Worm (Caenorhabditis elegans) whole organism, young adult: ENCODE results near the gene srh-46.

Source experiments
- C06A6.2 ChIP-seq: fragments of 200-800 bp; sonication (Bioruptor generic); conservative IDR thresholded peaks from 2 replicates; pipeline ENCODE4 v1.3.6; 2022; ENCODE audit warnings: missing genetic modification characterization, missing compliant biosample characterization
- C17E4.6 ChIP-seq: fragments of 200-800 bp; sonication (Bioruptor generic); IDR thresholded peaks from 2 replicates; pipeline ENCODE4 v1.3.6; 2022; ENCODE audit warnings: missing genetic modification reagents, missing genetic modification characterization, missing compliant biosample characterization
- F49E8.2 ChIP-seq: sonication (generic microtip); optimal IDR thresholded peaks from 3 replicates; lab custom pipeline; 2017; ENCODE audit warnings: missing genetic modification characterization, mild to moderate bottlenecking, missing compliant biosample characterization, antibody characterized with exemption, moderate library complexity; ENCODE audit not compliant: insufficient read depth
- F57C9.4 ChIP-seq: sonication (generic microtip); optimal IDR thresholded peaks from 2 replicates; lab custom pipeline; 2017; ENCODE audit warnings: mild to moderate bottlenecking, missing genetic modification characterization, missing compliant biosample characterization
- K12H6.12 ChIP-seq: fragments of 200-800 bp; sonication (Bioruptor generic); optimal IDR thresholded peaks from 2 replicates; lab custom pipeline; 2018; ENCODE audit warnings: mild to moderate bottlenecking, missing genetic modification characterization, missing compliant biosample characterization
- T07F8.4 ChIP-seq: sonication (generic microtip); optimal IDR thresholded peaks from 2 replicates; lab custom pipeline; 2016; ENCODE audit warnings: mild to moderate bottlenecking, missing genetic modification characterization, moderate library complexity, missing compliant biosample characterization
- Y79H2A.3 ChIP-seq: fragments of 200-800 bp; sonication (Bioruptor generic); conservative IDR thresholded peaks from 2 replicates; pipeline ENCODE4 v1.3.6; 2022; ENCODE audit warnings: missing genetic modification reagents, missing genetic modification characterization, missing compliant biosample characterization
- aptf-2 ChIP-seq: fragments of 200-800 bp; sonication (Bioruptor generic); conservative IDR thresholded peaks from 2 replicates; pipeline ENCODE4 v1.3.6; 2022; ENCODE audit warnings: missing genetic modification reagents, missing genetic modification characterization, missing compliant biosample characterization
- athp-1 ChIP-seq: sonication (generic microtip); optimal IDR thresholded peaks from 2 replicates; lab custom pipeline; 2017; ENCODE audit warnings: mild to moderate bottlenecking, missing genetic modification characterization, missing compliant biosample characterization
- attf-3 ChIP-seq: fragments of 200-800 bp; sonication (Bioruptor generic); conservative IDR thresholded peaks from 2 replicates; pipeline ENCODE4 v1.3.6; 2022; ENCODE audit warnings: missing genetic modification reagents, missing genetic modification characterization, missing compliant biosample characterization
- attf-6 ChIP-seq: fragments of 200-800 bp; sonication (Bioruptor generic); IDR thresholded peaks from 2 replicates; pipeline ENCODE4 v1.3.6; 2022; ENCODE audit warnings: missing genetic modification reagents, missing genetic modification characterization, missing compliant biosample characterization
- ccch-3 ChIP-seq: fragments of 200-800 bp; sonication (Bioruptor generic); optimal IDR thresholded peaks from 2 replicates; lab custom pipeline; 2018; ENCODE audit warnings: mild to moderate bottlenecking, missing genetic modification characterization, missing compliant biosample characterization
- chd-7 ChIP-seq: sonication (generic microtip); optimal IDR thresholded peaks from 2 replicates; lab custom pipeline; 2016; ENCODE audit warnings: mild to moderate bottlenecking, missing genetic modification characterization, moderate library complexity, missing compliant biosample characterization
- die-1 ChIP-seq: sonication (generic microtip); optimal IDR thresholded peaks from 2 replicates; lab custom pipeline; 2016; ENCODE audit warnings: missing genotype, mild to moderate bottlenecking, missing genetic modification characterization, missing compliant biosample characterization
- ets-4 ChIP-seq: fragments of 200-800 bp; sonication (Bioruptor generic); optimal IDR thresholded peaks from 2 replicates; lab custom pipeline; 2018; ENCODE audit warnings: mild to moderate bottlenecking, missing genetic modification characterization, missing compliant biosample characterization
- gei-17 ChIP-seq: fragments of 200-800 bp; sonication (Bioruptor generic); optimal IDR thresholded peaks from 2 replicates; lab custom pipeline; 2018; ENCODE audit warnings: mild to moderate bottlenecking, missing genetic modification characterization, missing compliant biosample characterization
- hmg-20 ChIP-seq: fragments of 200-800 bp; sonication (Bioruptor generic); IDR thresholded peaks from 2 replicates; pipeline ENCODE4 v1.3.6; 2022; ENCODE audit warnings: missing genetic modification reagents, missing genetic modification characterization, missing compliant biosample characterization
- hrde-1 ChIP-seq: sonication (generic microtip); optimal IDR thresholded peaks from 2 replicates; lab custom pipeline; 2016; ENCODE audit warnings: missing genetic modification characterization, mild to moderate bottlenecking, missing compliant biosample characterization, moderate library complexity, missing genotype, missing genetic modification reagents, borderline replicate concordance
- let-607 ChIP-seq, 2 experiments: fragments of 200-800 bp in 1 of 2; sonication (Bioruptor generic) in 1 of 2; sonication (generic microtip) in 1 of 2; optimal IDR thresholded peaks; 2 replicates each; lab custom pipeline; 2016 to 2018; ENCODE audit warnings: mild to moderate bottlenecking in 2 of 2, missing compliant biosample characterization in 2 of 2, missing genetic modification characterization in 2 of 2, moderate library complexity in 2 of 2, missing genotype in 1 of 2
- lin-54 ChIP-seq: fragments of 200-800 bp; sonication (Bioruptor generic); optimal IDR thresholded peaks from 2 replicates; lab custom pipeline; 2018; ENCODE audit warnings: mild to moderate bottlenecking, missing genetic modification characterization, missing compliant biosample characterization
- lsy-27 ChIP-seq: sonication (generic microtip); optimal IDR thresholded peaks from 2 replicates; lab custom pipeline; 2017; ENCODE audit warnings: missing genetic modification characterization, mild to moderate bottlenecking, missing compliant biosample characterization, antibody characterized with exemption, missing genotype, borderline replicate concordance; ENCODE audit not compliant: insufficient read depth
- madf-3 ChIP-seq: fragments of 200-800 bp; sonication (Bioruptor generic); IDR thresholded peaks from 2 replicates; pipeline ENCODE4 v1.3.6; 2022; ENCODE audit warnings: missing genetic modification reagents, missing genetic modification characterization, missing compliant biosample characterization
- madf-8 ChIP-seq: fragments of 200-800 bp; sonication (Bioruptor generic); conservative IDR thresholded peaks from 2 replicates; pipeline ENCODE4 v1.3.6; 2022; ENCODE audit warnings: missing genetic modification reagents, missing genetic modification characterization, missing compliant biosample characterization
- mes-4 ChIP-seq: sonication (generic microtip); optimal IDR thresholded peaks from 2 replicates; lab custom pipeline; 2016; ENCODE audit warnings: missing genotype, missing genetic modification characterization, missing compliant biosample characterization
- nhr-120 ChIP-seq: fragments of 200-800 bp; sonication (Bioruptor generic); IDR thresholded peaks from 2 replicates; pipeline ENCODE4 v1.3.6; 2022; ENCODE audit warnings: missing genetic modification characterization, missing compliant biosample characterization
- nhr-80 ChIP-seq: sonication (generic microtip); optimal IDR thresholded peaks from 2 replicates; lab custom pipeline; 2016; ENCODE audit warnings: missing genetic modification characterization, missing compliant biosample characterization
- pha-4 ChIP-seq: fragments of 150-350 bp; sonication (generic microtip); optimal IDR thresholded peaks from 2 replicates; lab custom pipeline; 2014; ENCODE audit warnings: missing biosample characterization, missing genetic modification reagents, missing genetic modification characterization
- rcor-1 ChIP-seq: fragments of 200-800 bp; sonication (Bioruptor generic); IDR thresholded peaks from 2 replicates; pipeline ENCODE4 v1.3.6; 2022; ENCODE audit warnings: missing genetic modification reagents, missing genetic modification characterization, missing compliant biosample characterization
- repo-1 ChIP-seq: sonication (generic microtip); optimal IDR thresholded peaks from 2 replicates; lab custom pipeline; 2017; ENCODE audit warnings: mild to moderate bottlenecking, missing genetic modification characterization, missing compliant biosample characterization
- snpc-1.1 ChIP-seq: sonication (generic microtip); optimal IDR thresholded peaks from 2 replicates; lab custom pipeline; 2017; ENCODE audit warnings: missing genetic modification characterization, mild to moderate bottlenecking, missing compliant biosample characterization, antibody characterized with exemption, moderate library complexity, missing genotype, missing genetic modification reagents; ENCODE audit not compliant: insufficient read depth
- snpc-1.3 ChIP-seq: sonication (generic microtip); optimal IDR thresholded peaks from 2 replicates; lab custom pipeline; 2017; ENCODE audit warnings: missing genetic modification characterization, mild to moderate bottlenecking, missing compliant biosample characterization, antibody characterized with exemption, moderate library complexity, missing genotype, missing genetic modification reagents; ENCODE audit not compliant: insufficient read depth
- somi-1 ChIP-seq: fragments of 200-800 bp; sonication (Bioruptor generic); optimal IDR thresholded peaks from 2 replicates; lab custom pipeline; 2018; ENCODE audit warnings: mild to moderate bottlenecking, missing genetic modification characterization, missing compliant biosample characterization

Gene srh-46

ce11 chrV:11312904-11313303 is 10.2 kb upstream of the srh-46 start:
- no peak for TF ChIP-seq athp-1 (tag; lab: Kevin White, UChicago)
- no peak for TF ChIP-seq Y79H2A.3 (GFP tag; lab: Robert Waterston, UW)
- TF ChIP-seq madf-3 (GFP tag; lab: Robert Waterston, UW) = no peak
- TF ChIP-seq somi-1 = no peak
- TF ChIP-seq madf-8 (GFP tag; lab: Robert Waterston, UW) = no peak
- no peak for TF ChIP-seq C17E4.6

DNA sequence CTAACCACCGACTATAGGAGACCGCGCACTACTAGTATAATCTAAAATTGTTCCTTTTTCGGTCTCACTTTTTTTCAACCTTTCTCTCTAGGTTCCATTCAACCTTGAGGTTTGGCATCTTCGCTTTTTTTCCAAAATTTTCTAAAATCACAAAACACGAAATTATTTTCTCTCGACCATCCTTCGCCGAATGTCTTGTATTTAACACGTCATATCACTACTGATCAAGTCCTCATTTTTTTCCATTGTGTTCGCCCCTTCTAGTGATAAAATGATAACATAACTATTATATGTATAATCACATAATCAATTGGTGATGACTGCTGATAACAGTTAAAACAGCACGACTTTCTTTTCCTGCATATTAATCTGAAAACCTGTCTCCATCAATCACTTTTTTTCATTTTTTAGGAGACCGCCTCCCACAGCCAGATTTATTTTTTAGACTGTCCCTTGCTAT is 8.4 kb upstream of the srh-46 start, which contains the start of gene T03F7.7:
T03F7.7 (plus strand) TSS at position 410 of the 460 bp plus-strand sequence.
- TF ChIP-seq gei-17 (GFP tag; lab: Kevin White, UChicago) (no peak), nhr-80 (tag; lab: Kevin White, UChicago) (peak; percentile 92)

DNA sequence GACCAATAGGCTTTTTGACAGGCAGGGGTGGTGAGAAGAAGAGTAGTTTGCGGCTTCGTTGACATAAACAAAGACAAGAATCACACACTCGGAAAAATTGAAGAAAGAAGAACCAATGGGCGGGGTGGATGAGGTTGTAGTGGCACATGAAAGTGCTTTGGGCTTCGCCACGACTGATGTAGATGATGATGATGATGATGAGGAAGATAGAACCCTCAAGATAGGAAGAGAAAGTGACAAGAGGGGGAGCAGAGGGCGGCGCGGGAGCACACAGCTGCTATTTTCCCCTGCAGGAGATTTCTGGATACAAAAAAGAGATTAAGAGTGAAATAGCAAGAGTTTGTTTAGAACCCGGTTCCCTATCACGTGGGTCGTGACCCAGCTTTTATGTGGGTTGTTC is 6.2 kb upstream of the srh-46 start:
- TF ChIP-seq mes-4 (tag; lab: Kevin White, UChicago) (no peak), die-1 (tag; lab: Kevin White, UChicago) (no peak), chd-7 (tag; lab: Kevin White, UChicago) (no peak), F57C9.4 (tag; lab: Kevin White, UChicago) (no peak), pha-4 (tag; lab: Kevin White, UChicago) (no peak), K12H6.12 (peak; percentile 17), hmg-20 (no peak), hrde-1 (no peak), lsy-27 (tag; lab: Kevin White, UChicago) (no peak), F49E8.2 (tag; lab: Kevin White, UChicago) (no peak), ets-4 (GFP tag; lab: Kevin White, UChicago) (no peak), rcor-1 (GFP tag; lab: Robert Waterston, UW) (no peak), snpc-1.1 (tag; lab: Kevin White, UChicago) (no peak), somi-1 (peak; percentile 15)

ce11 chrV:11308346-11308745 is 5.7 kb upstream of the srh-46 start, which contains the start of gene snf-11:
Gene snf-11 (minus strand): TSS chrV:11308446.
- TF ChIP-seq attf-3 (GFP tag; lab: Robert Waterston, UW) = no peak
- no peak for TF ChIP-seq F57C9.4 (tag; lab: Kevin White, UChicago)
- TF ChIP-seq ccch-3 (GFP tag; lab: Kevin White, UChicago) = no peak
- no peak for TF ChIP-seq repo-1 (tag; lab: Kevin White, UChicago)
- no peak for TF ChIP-seq nhr-120
- no peak for TF ChIP-seq snpc-1.1 (tag; lab: Kevin White, UChicago)
- no peak for TF ChIP-seq aptf-2 (GFP tag; lab: Robert Waterston, UW)

DNA sequence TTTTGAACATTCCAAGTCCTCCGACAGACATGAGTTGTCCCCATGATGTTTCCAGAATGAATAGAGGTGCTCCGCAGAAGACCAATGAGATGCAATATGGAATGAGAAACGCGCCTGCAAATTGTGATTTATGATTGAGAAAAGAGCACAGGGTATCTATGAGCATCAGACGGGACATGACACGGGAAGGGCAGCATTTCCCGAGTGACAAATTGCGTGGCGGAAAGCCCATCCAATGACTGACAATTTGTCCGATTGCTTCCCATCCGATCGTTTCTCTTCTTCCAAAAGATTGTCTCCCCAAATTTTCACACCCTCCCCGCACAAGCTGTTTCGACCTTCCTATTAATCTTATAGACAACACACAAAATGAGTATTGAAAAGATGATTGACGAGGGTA is 5.1 kb upstream of the srh-46 start:
- TF ChIP-seq hrde-1 (no peak), repo-1 (tag; lab: Kevin White, UChicago) (no peak), ccch-3 (GFP tag; lab: Kevin White, UChicago) (no peak), lin-54 (GFP tag; lab: Kevin White, UChicago) (no peak), T07F8.4 (tag; lab: Kevin White, UChicago) (no peak), let-607 (tag; optimal IDR thresholded peaks at IDR 0.05; lab: Kevin White, UChicago) (no peak), K12H6.12 (no peak), snpc-1.3 (tag; lab: Kevin White, UChicago) (no peak), C06A6.2 (no peak), attf-6 (GFP tag; lab: Robert Waterston, UW) (no peak)
